Fruit fly (Drosophila melanogaster) Kc167 (cell line): ENCODE data around the gene Karybeta3.

Source experiments
- Myc ChIP-seq: fragments of >200 bp; optimal IDR thresholded peaks from 2 replicates; lab custom pipeline; 2017; ENCODE audit warnings: missing external identifiers
- Sin3A ChIP-seq: fragments of >200 bp; optimal IDR thresholded peaks from 2 replicates; lab custom pipeline; 2018; ENCODE audit warnings: missing external identifiers
- h ChIP-seq: fragments of >200 bp; optimal IDR thresholded peaks from 3 replicates; lab custom pipeline; 2018; ENCODE audit warnings: missing external identifiers
- insv ChIP-seq: fragments of >200 bp; optimal IDR thresholded peaks from 3 replicates; lab custom pipeline; 2018; ENCODE audit warnings: missing external identifiers
- psq ChIP-seq: fragments of >200 bp; optimal IDR thresholded peaks from 2 replicates; lab custom pipeline; 2017; ENCODE audit warnings: missing external identifiers
- ttk ChIP-seq: sonication (Bioruptor generic); optimal IDR thresholded peaks from 2 replicates; lab custom pipeline; 2017; ENCODE audit warnings: missing external identifiers

Karybeta3 gene

DNA sequence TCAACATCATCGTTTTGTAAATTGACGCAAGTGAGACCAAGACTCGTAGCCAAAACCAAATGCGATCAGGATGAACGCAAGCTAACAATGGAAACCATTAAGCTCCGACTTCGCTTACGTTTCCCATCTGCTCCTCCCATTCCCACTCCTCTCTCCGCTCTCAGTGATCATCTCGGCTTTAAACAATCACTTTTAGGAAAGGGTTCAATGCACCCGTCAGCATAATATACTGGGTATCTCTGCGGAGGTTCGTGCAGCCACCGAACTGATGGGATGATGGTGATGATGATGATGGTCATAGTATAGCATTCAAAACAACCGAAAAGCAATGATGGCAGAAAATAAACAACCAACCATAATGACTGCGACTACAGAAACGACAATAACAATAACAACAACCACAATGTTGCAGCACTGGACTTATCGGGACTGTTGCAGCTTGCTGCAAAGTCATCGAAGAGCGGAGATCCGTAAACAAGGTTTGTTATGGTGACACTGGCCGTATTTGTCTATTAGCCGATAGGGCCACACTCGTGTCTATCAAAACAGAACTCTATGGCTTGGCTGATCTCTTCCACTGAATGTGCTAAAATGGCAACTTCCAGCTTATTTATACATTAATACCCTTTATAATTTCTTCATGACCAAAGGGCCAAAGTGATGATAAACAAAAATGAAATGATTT, 28.1 kb downstream of the Karybeta3 start:
- TF ChIP-seq insv (lab: Kevin White, UChicago) (no peak), psq (lab: Kevin White, UChicago) (no peak), h (lab: Kevin White, UChicago) (no peak), Sin3A (lab: Kevin White, UChicago) (no peak), Myc (lab: Kevin White, UChicago) (no peak), ttk (lab: Kevin White, UChicago) (no peak)

DNA sequence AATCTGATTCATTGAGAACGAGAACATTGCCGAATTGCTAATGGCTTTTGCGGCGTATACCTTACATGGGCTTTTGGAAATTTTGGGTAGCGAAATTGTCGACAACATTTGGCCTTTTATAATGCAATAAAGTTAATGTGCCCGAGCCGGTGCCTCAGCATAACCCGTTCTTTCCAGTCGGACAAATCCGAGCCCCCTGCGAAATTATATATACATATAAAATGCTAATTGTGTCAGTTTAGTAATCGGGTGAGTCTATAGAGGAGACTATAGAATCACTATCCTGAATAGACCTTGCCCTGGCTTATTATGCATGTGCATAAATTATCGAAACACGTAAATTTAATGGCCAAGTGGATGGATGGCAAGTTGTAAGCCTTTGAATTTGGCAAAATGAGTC, 29.4 kb downstream of the Karybeta3 start:
- TF ChIP-seq Sin3A (lab: Kevin White, UChicago) (no peak), psq (lab: Kevin White, UChicago) (no peak), Myc (lab: Kevin White, UChicago) (no peak), insv (lab: Kevin White, UChicago) (no peak), h (lab: Kevin White, UChicago) (no peak), ttk (lab: Kevin White, UChicago) (no peak)

DNA sequence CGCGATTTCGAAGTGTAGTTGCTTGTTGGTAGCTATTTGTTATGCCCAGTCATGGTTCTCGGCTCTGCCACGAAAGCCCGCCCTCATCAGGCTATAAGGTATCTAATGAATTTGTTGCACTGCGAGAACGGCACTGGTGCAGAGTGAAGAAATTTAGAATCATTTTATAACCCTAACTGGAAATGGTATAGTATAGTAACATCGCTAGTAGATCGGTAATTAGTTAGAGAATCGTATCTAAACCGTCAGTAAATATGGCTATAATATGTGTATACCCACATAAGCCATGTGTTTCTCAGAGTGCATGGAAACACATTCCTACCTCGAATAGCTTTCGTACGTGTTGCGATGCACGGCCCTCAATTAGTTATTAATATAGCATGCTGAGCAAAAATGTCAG, 38.2 kb downstream of the Karybeta3 start:
- TF ChIP-seq Myc (lab: Kevin White, UChicago) (no peak), psq (lab: Kevin White, UChicago) (no peak), Sin3A (lab: Kevin White, UChicago) (no peak)

DNA sequence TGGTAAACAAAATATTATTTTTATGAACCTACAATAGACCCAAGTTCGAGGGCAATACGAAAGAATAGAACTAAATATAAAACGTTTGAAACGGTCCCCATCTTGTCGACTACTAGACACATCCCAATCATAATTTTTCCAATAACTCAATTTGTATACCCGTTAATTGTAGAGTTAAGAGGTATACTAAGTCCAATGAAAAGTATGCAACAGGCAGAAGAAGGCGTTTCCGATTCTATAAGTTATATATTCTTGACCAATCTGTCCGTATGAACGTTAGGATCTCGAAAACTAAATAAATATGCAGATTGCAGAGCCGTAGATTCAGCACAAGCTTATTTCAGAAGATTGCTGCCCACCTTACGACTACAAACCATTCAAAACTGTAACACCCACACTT, 41.5 kb downstream of the Karybeta3 start, which contains the start of gene CG33927:
TSS of gene CG33927 (minus strand) at position 101 of the 400 bp plus-strand sequence.
- TF ChIP-seq psq (lab: Kevin White, UChicago) (no peak), Myc (lab: Kevin White, UChicago) (no peak), ttk (lab: Kevin White, UChicago) (no peak), Sin3A (lab: Kevin White, UChicago) (no peak), insv (lab: Kevin White, UChicago) (no peak), h (lab: Kevin White, UChicago) (no peak)

- TF ChIP-seq insv (lab: Kevin White, UChicago) (no peak), Myc (lab: Kevin White, UChicago) (no peak)
These were observed 45.8 kb downstream of the Karybeta3 start for dm6 chr3R:4694805-4695204.
